Worm (Caenorhabditis elegans) whole organism, L2 larva: Measurements from ENCODE around the gene C53A3.1.

Experiments
- ZK546.5 ChIP-seq: sonication (generic microtip); optimal IDR thresholded peaks from 2 replicates; lab custom pipeline; 2017; ENCODE audit warnings: missing biosample characterization, missing genetic modification characterization
- alr-1 ChIP-seq: fragments of 150-350 bp; optimal IDR thresholded peaks from 2 replicates; lab custom pipeline; 2014; ENCODE audit warnings: missing biosample characterization, missing genetic modification characterization
- ama-1 ChIP-seq: fragments of 150-350 bp; optimal IDR thresholded peaks from 2 replicates; lab custom pipeline; 2018; ENCODE audit warnings: inconsistent platforms
- ceh-16 ChIP-seq: fragments of 150-350 bp; optimal IDR thresholded peaks from 2 replicates; lab custom pipeline; 2014; ENCODE audit warnings: missing biosample characterization, missing genetic modification characterization
- ceh-82 ChIP-seq: fragments of 150-350 bp; optimal IDR thresholded peaks from 2 replicates; lab custom pipeline; 2014; ENCODE audit warnings: missing biosample characterization, missing genetic modification characterization
- elt-3 ChIP-seq: sonication (generic microtip); optimal IDR thresholded peaks from 2 replicates; lab custom pipeline; 2017; ENCODE audit warnings: missing biosample characterization, missing genetic modification characterization
- lin-11 ChIP-seq: fragments of 150-350 bp; sonication (generic microtip); optimal IDR thresholded peaks from 2 replicates; lab custom pipeline; 2014; ENCODE audit warnings: missing biosample characterization, missing genetic modification characterization, inconsistent platforms, mixed read lengths
- lin-13 ChIP-seq: fragments of 150-350 bp; optimal IDR thresholded peaks from 2 replicates; lab custom pipeline; 2014; ENCODE audit warnings: missing biosample characterization, missing genetic modification reagents, missing genetic modification characterization
- mbf-1 ChIP-seq: sonication (generic microtip); optimal IDR thresholded peaks from 2 replicates; lab custom pipeline; 2017; ENCODE audit warnings: missing biosample characterization, missing genetic modification characterization
- nhr-10 ChIP-seq: sonication (generic microtip); optimal IDR thresholded peaks from 2 replicates; lab custom pipeline; 2017; ENCODE audit warnings: missing biosample characterization, missing genetic modification characterization
- nhr-23 ChIP-seq: fragments of 150-350 bp; optimal IDR thresholded peaks from 2 replicates; lab custom pipeline; 2014; ENCODE audit warnings: missing biosample characterization, missing genetic modification reagents, missing genetic modification characterization
- nhr-237 ChIP-seq: fragments of 150-350 bp; optimal IDR thresholded peaks from 2 replicates; lab custom pipeline; 2014; ENCODE audit warnings: missing biosample characterization, missing genetic modification characterization
- skn-1 ChIP-seq: sonication (generic microtip); optimal IDR thresholded peaks from 2 replicates; lab custom pipeline; 2017; ENCODE audit warnings: missing biosample characterization, missing genetic modification characterization
- zag-1 ChIP-seq: fragments of 150-350 bp; optimal IDR thresholded peaks from 2 replicates; lab custom pipeline; 2014; ENCODE audit warnings: missing biosample characterization, missing genetic modification characterization

- TF ChIP-seq nhr-23 (tag; lab: Kevin White, UChicago) (no peak), mbf-1 (tag; lab: Kevin White, UChicago) (no peak), ceh-16 (no peak), ceh-82 (tag; lab: Kevin White, UChicago) (no peak), zag-1 (tag; lab: Kevin White, UChicago) (no peak), lin-13 (GFP tag; lab: Kevin White, UChicago) (no peak), nhr-237 (tag; lab: Kevin White, UChicago) (no peak), ZK546.5 (tag; lab: Kevin White, UChicago) (no peak), elt-3 (tag; lab: Kevin White, UChicago) (no peak), lin-11 (tag; lab: Kevin White, UChicago) (no peak), alr-1 (tag; lab: Kevin White, UChicago) (no peak), skn-1 (tag; lab: Kevin White, UChicago) (no peak), nhr-10 (tag; lab: Kevin White, UChicago) (no peak), ama-1 (lab: Kevin White, UChicago) (no peak)
These were observed 39.3 kb upstream of the C53A3.1 start, which contains the start of gene cyn-17 for ce11 chrV:5799373-5799772.
